Worm (Caenorhabditis elegans) whole organism, L4/young adult: ENCODE data around the gene F42G2.7.

Experiments used
- W03F9.2 ChIP-seq: fragments of 150-350 bp; optimal IDR thresholded peaks from 2 replicates; lab custom pipeline; 2014; ENCODE audit warnings: missing biosample characterization, missing genetic modification characterization
- dao-5 ChIP-seq: sonication (generic microtip); optimal IDR thresholded peaks from 2 replicates; lab custom pipeline; 2016; ENCODE audit warnings: missing genotype, missing genetic modification characterization, moderate library complexity, missing compliant biosample characterization
- him-1 ChIP-seq: sonication (generic microtip); optimal IDR thresholded peaks from 2 replicates; lab custom pipeline; 2016; ENCODE audit warnings: missing genotype, missing genetic modification reagents, missing genetic modification characterization, missing compliant biosample characterization

Gene F42G2.7

ce11 chrII:2399810-2400209 lies 18.1 kb upstream of the F42G2.7 start:
- TF ChIP-seq dao-5 = no peak
- no peak for TF ChIP-seq W03F9.2 (tag; lab: Kevin White, UChicago)
- no peak for TF ChIP-seq him-1 (tag; lab: Kevin White, UChicago)

- no peak for TF ChIP-seq W03F9.2 (tag; lab: Kevin White, UChicago)
Measured at ce11 chrII:2403984-2404383, 14.0 kb upstream of the F42G2.7 start, which contains the start of gene F16G10.1. TSS of gene F16G10.1 (plus strand) at chrII:2404284.

ce11 chrII:2411093-2411492 lies 6.9 kb upstream of the F42G2.7 start:
- TF ChIP-seq dao-5 = no peak
- TF ChIP-seq W03F9.2 (tag; lab: Kevin White, UChicago) = no peak

- no peak for TF ChIP-seq dao-5
- TF ChIP-seq him-1 (tag; lab: Kevin White, UChicago) = no peak
- TF ChIP-seq W03F9.2 (tag; lab: Kevin White, UChicago) = no peak
Measured at ce11 chrII:2411555-2411954, 6.4 kb upstream of the F42G2.7 start.

- TF ChIP-seq W03F9.2 (tag; lab: Kevin White, UChicago) (no peak), dao-5 (no peak), him-1 (tag; lab: Kevin White, UChicago) (no peak)
Measured at ce11 chrII:2412649-2413048, 5.3 kb upstream of the F42G2.7 start, which contains the start of gene fbxa-182. TSS of gene fbxa-182 (minus strand) at chrII:2412749.

ce11 chrII:2415439-2415838 lies 2.5 kb upstream of the F42G2.7 start, which contains the start of gene fbxa-4:
TSS of gene fbxa-4 (minus strand) at chrII:2415531.
- TF ChIP-seq him-1 (tag; lab: Kevin White, UChicago) (no peak), W03F9.2 (tag; lab: Kevin White, UChicago) (no peak), dao-5 (no peak)

ce11 chrII:2418836-2419235 lies 878 bp downstream of the F42G2.7 start, which contains the start of gene fbxc-20:
TSS of gene fbxc-20 (plus strand) at chrII:2419136.
- TF ChIP-seq W03F9.2 (tag; lab: Kevin White, UChicago) (no peak), him-1 (tag; lab: Kevin White, UChicago) (no peak), dao-5 (no peak)

- TF ChIP-seq W03F9.2 (tag; lab: Kevin White, UChicago) (no peak), him-1 (tag; lab: Kevin White, UChicago) (no peak), dao-5 (no peak)
Measured at ce11 chrII:2420685-2421084, 2.7 kb downstream of the F42G2.7 start.

ce11 chrII:2421185-2421584 lies 3.2 kb downstream of the F42G2.7 start:
- TF ChIP-seq W03F9.2 (tag; lab: Kevin White, UChicago) (no peak), him-1 (tag; lab: Kevin White, UChicago) (no peak), dao-5 (no peak)

ce11 chrII:2421905-2422304 lies 3.9 kb downstream of the F42G2.7 start, which contains the start of gene F42G2.2:
TSS of gene F42G2.2 (plus strand) at chrII:2422205.
- TF ChIP-seq W03F9.2 (tag; lab: Kevin White, UChicago) (no peak), dao-5 (no peak), him-1 (tag; lab: Kevin White, UChicago) (no peak)

ce11 chrII:2422427-2422826 lies 4.5 kb downstream of the F42G2.7 start:
- TF ChIP-seq W03F9.2 (tag; lab: Kevin White, UChicago) = no peak
- no peak for TF ChIP-seq him-1 (tag; lab: Kevin White, UChicago)
- no peak for TF ChIP-seq dao-5

- no peak for TF ChIP-seq W03F9.2 (tag; lab: Kevin White, UChicago)
- no peak for TF ChIP-seq dao-5
- no peak for TF ChIP-seq him-1 (tag; lab: Kevin White, UChicago)
Measured at ce11 chrII:2431972-2432371, 14.0 kb downstream of the F42G2.7 start, which contains the start of gene ceh-86. TSS of gene ceh-86 (minus strand) at chrII:2432072.

ce11 chrII:2435566-2435965 lies 17.6 kb downstream of the F42G2.7 start:
- TF ChIP-seq dao-5 = no peak
- no peak for TF ChIP-seq W03F9.2 (tag; lab: Kevin White, UChicago)
- TF ChIP-seq him-1 (tag; lab: Kevin White, UChicago) = no peak

- no peak for TF ChIP-seq dao-5
- no peak for TF ChIP-seq him-1 (tag; lab: Kevin White, UChicago)
- no peak for TF ChIP-seq W03F9.2 (tag; lab: Kevin White, UChicago)
Measured at ce11 chrII:2436757-2437156, 18.8 kb downstream of the F42G2.7 start.

ce11 chrII:2438180-2438579 lies 20.2 kb downstream of the F42G2.7 start:
- TF ChIP-seq W03F9.2 (tag; lab: Kevin White, UChicago) (no peak), dao-5 (no peak), him-1 (tag; lab: Kevin White, UChicago) (no peak)
